Worm (Caenorhabditis elegans) whole organism, midembryonic: ENCODE data around the gene ctsa-1.1.

ENCODE experiments used
- T22C8.4 ChIP-seq: fragments of 200-800 bp; sonication (Bioruptor generic); IDR thresholded peaks from 2 replicates; pipeline ENCODE4 v1.3.6; 2022; ENCODE audit warnings: missing genetic modification characterization, missing compliant biosample characterization
- cog-1 ChIP-seq: sonication (generic microtip); optimal IDR thresholded peaks from 2 replicates; lab custom pipeline; 2016; ENCODE audit warnings: missing genetic modification characterization, missing compliant biosample characterization
- flt-1 ChIP-seq: fragments of 200-800 bp; sonication (Bioruptor generic); IDR thresholded peaks from 2 replicates; pipeline ENCODE4 v1.3.6; 2022; ENCODE audit warnings: missing genetic modification characterization, missing compliant biosample characterization
- med-1 ChIP-seq: sonication (generic microtip); optimal IDR thresholded peaks from 2 replicates; lab custom pipeline; 2017; ENCODE audit warnings: missing genetic modification characterization, mild to moderate bottlenecking, missing compliant biosample characterization, antibody characterized with exemption, missing genetic modification reagents; ENCODE audit not compliant: insufficient read depth
- tab-1 ChIP-seq: fragments of 200-800 bp; sonication (Bioruptor generic); IDR thresholded peaks from 2 replicates; pipeline ENCODE4 v1.3.6; 2022; ENCODE audit warnings: missing genetic modification characterization, missing compliant biosample characterization
- ztf-29 ChIP-seq: fragments of 200-800 bp; sonication (Bioruptor generic); IDR thresholded peaks from 2 replicates; pipeline ENCODE4 v1.3.6; 2022; ENCODE audit warnings: missing genetic modification reagents, missing genetic modification characterization, missing compliant biosample characterization

ce11 chrII:4784436-4784835 is 47.0 kb downstream of the ctsa-1.1 start, which contains the start of gene nep-12:
- TF ChIP-seq flt-1 (GFP tag; lab: Robert Waterston, UW) = no peak
- no peak for TF ChIP-seq cog-1 (tag; lab: Kevin White, UChicago)
- TF ChIP-seq ztf-29 (GFP tag; lab: Robert Waterston, UW) = no peak
- no peak for TF ChIP-seq T22C8.4
- no peak for TF ChIP-seq med-1 (GFP tag; lab: Kevin White, UChicago)
- TF ChIP-seq tab-1 = no peak
